Worm (Caenorhabditis elegans) whole organism, L4/young adult: Measurements from ENCODE around the gene dml-1.

Experiments
- W03F9.2 ChIP-seq: fragments of 150-350 bp; optimal IDR thresholded peaks from 2 replicates; lab custom pipeline; 2014; ENCODE audit warnings: missing biosample characterization, missing genetic modification characterization
- dao-5 ChIP-seq: sonication (generic microtip); optimal IDR thresholded peaks from 2 replicates; lab custom pipeline; 2016; ENCODE audit warnings: missing genotype, missing genetic modification characterization, moderate library complexity, missing compliant biosample characterization
- him-1 ChIP-seq: sonication (generic microtip); optimal IDR thresholded peaks from 2 replicates; lab custom pipeline; 2016; ENCODE audit warnings: missing genotype, missing genetic modification reagents, missing genetic modification characterization, missing compliant biosample characterization

DNA sequence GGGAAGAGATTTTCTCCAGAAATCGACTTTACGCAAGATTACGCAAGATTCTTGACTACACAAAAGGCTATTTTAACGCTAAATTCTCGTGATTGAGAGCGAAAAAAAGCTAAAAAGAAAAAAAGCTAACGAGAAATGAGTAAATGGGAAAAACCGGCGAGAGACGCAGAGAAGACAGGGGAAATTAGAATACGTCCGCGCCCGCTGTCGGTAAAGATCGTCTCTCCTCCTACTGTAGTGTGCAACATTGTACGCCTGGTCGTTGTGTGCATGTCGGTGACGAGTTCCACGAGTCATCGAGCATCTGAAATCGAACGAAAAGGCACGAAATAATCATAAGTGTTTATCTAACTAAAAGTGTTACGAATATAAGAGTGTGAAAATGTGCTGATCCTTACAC, 27.8 kb downstream of the dml-1 start:
- no peak for TF ChIP-seq him-1 (tag; lab: Kevin White, UChicago)
- no peak for TF ChIP-seq dao-5 (tag; lab: Kevin White, UChicago)
- TF ChIP-seq W03F9.2 (tag; lab: Kevin White, UChicago) = no peak
